Worm (Caenorhabditis elegans) whole organism, young adult: ENCODE measurements around the gene T05H10.1.

Experiments
- B0019.2 ChIP-seq: fragments of 200-800 bp; sonication (Bioruptor generic); conservative IDR thresholded peaks from 2 replicates; pipeline ENCODE4 v1.3.6; 2022; ENCODE audit warnings: missing genetic modification reagents, missing genetic modification characterization, missing compliant biosample characterization
- F10E7.11 ChIP-seq: sonication (generic microtip); optimal IDR thresholded peaks from 2 replicates; lab custom pipeline; 2017; ENCODE audit warnings: mild to moderate bottlenecking, missing genetic modification characterization, moderate library complexity, missing compliant biosample characterization
- F22D6.2 ChIP-seq: sonication (generic microtip); optimal IDR thresholded peaks from 2 replicates; lab custom pipeline; 2016; ENCODE audit warnings: mild to moderate bottlenecking, missing genetic modification characterization, missing compliant biosample characterization
- F49E8.2 ChIP-seq: sonication (generic microtip); optimal IDR thresholded peaks from 3 replicates; lab custom pipeline; 2017; ENCODE audit warnings: missing genetic modification characterization, mild to moderate bottlenecking, missing compliant biosample characterization, antibody characterized with exemption, moderate library complexity; ENCODE audit not compliant: insufficient read depth
- F55B11.4 ChIP-seq: sonication (generic microtip); optimal IDR thresholded peaks from 2 replicates; lab custom pipeline; 2016; ENCODE audit warnings: missing compliant biosample characterization, missing genetic modification characterization, borderline replicate concordance; ENCODE audit not compliant: insufficient read depth
- K11D2.4 ChIP-seq: fragments of 200-800 bp; sonication (Bioruptor generic); IDR thresholded peaks from 2 replicates; pipeline ENCODE4 v1.3.6; 2022; ENCODE audit warnings: missing genetic modification reagents, missing genetic modification characterization, missing compliant biosample characterization
- T26A5.8 ChIP-seq: sonication (generic microtip); optimal IDR thresholded peaks from 2 replicates; lab custom pipeline; 2016; ENCODE audit warnings: missing genetic modification characterization, missing compliant biosample characterization
- Y56A3A.18 ChIP-seq: fragments of 200-800 bp; sonication (Bioruptor generic); IDR thresholded peaks from 2 replicates; pipeline ENCODE4 v1.3.6; 2022; ENCODE audit warnings: missing genetic modification reagents, missing genetic modification characterization, missing compliant biosample characterization
- Y67H2A.10 ChIP-seq: fragments of 200-800 bp; sonication (Bioruptor generic); conservative IDR thresholded peaks from 2 replicates; pipeline ENCODE4 v1.3.6; 2022; ENCODE audit warnings: missing genetic modification reagents, missing genetic modification characterization, missing compliant biosample characterization
- Y95B8A.8 ChIP-seq: fragments of 200-800 bp; sonication (Bioruptor generic); IDR thresholded peaks from 2 replicates; pipeline ENCODE4 v1.3.6; 2022; ENCODE audit warnings: missing genetic modification reagents, missing genetic modification characterization, missing compliant biosample characterization
- aptf-2 ChIP-seq: fragments of 200-800 bp; sonication (Bioruptor generic); conservative IDR thresholded peaks from 2 replicates; pipeline ENCODE4 v1.3.6; 2022; ENCODE audit warnings: missing genetic modification reagents, missing genetic modification characterization, missing compliant biosample characterization
- athp-1 ChIP-seq: sonication (generic microtip); optimal IDR thresholded peaks from 2 replicates; lab custom pipeline; 2017; ENCODE audit warnings: mild to moderate bottlenecking, missing genetic modification characterization, missing compliant biosample characterization
- attf-5 ChIP-seq: fragments of 200-800 bp; sonication (Bioruptor generic); optimal IDR thresholded peaks from 2 replicates; lab custom pipeline; 2018; ENCODE audit warnings: mild to moderate bottlenecking, missing genetic modification characterization, missing compliant biosample characterization
- attf-6 ChIP-seq: fragments of 200-800 bp; sonication (Bioruptor generic); IDR thresholded peaks from 2 replicates; pipeline ENCODE4 v1.3.6; 2022; ENCODE audit warnings: missing genetic modification reagents, missing genetic modification characterization, missing compliant biosample characterization
- ceh-27 ChIP-seq: fragments of 200-800 bp; sonication (Bioruptor generic); optimal IDR thresholded peaks from 2 replicates; lab custom pipeline; 2018; ENCODE audit warnings: mild to moderate bottlenecking, missing genetic modification characterization, moderate library complexity, missing compliant biosample characterization
- chd-7 ChIP-seq: sonication (generic microtip); optimal IDR thresholded peaks from 2 replicates; lab custom pipeline; 2016; ENCODE audit warnings: mild to moderate bottlenecking, missing genetic modification characterization, moderate library complexity, missing compliant biosample characterization
- dpl-1 ChIP-seq: fragments of 150-350 bp; optimal IDR thresholded peaks from 2 replicates; lab custom pipeline; 2014; ENCODE audit warnings: missing biosample characterization, missing genetic modification reagents, missing genetic modification characterization
- gei-17 ChIP-seq: fragments of 200-800 bp; sonication (Bioruptor generic); optimal IDR thresholded peaks from 2 replicates; lab custom pipeline; 2018; ENCODE audit warnings: mild to moderate bottlenecking, missing genetic modification characterization, missing compliant biosample characterization
- hrde-1 ChIP-seq: sonication (generic microtip); optimal IDR thresholded peaks from 2 replicates; lab custom pipeline; 2016; ENCODE audit warnings: missing genetic modification characterization, mild to moderate bottlenecking, missing compliant biosample characterization, moderate library complexity, missing genotype, missing genetic modification reagents, borderline replicate concordance
- hsf-1 ChIP-seq: fragments of 200-800 bp; sonication (Bioruptor generic); IDR thresholded peaks from 2 replicates; pipeline ENCODE4 v1.3.6; 2022; ENCODE audit warnings: missing genetic modification reagents, missing genetic modification characterization, missing compliant biosample characterization
- let-526 ChIP-seq: fragments of 200-800 bp; sonication (Bioruptor generic); IDR thresholded peaks from 2 replicates; pipeline ENCODE4 v1.3.6; 2022; ENCODE audit warnings: missing genetic modification reagents, missing genetic modification characterization, missing compliant biosample characterization
- let-607 ChIP-seq, 2 experiments: fragments of 200-800 bp in 1 of 2; sonication (Bioruptor generic) in 1 of 2; sonication (generic microtip) in 1 of 2; optimal IDR thresholded peaks; 2 replicates each; lab custom pipeline; 2016 to 2018; ENCODE audit warnings: mild to moderate bottlenecking in 2 of 2, missing compliant biosample characterization in 2 of 2, missing genetic modification characterization in 2 of 2, moderate library complexity in 2 of 2, missing genotype in 1 of 2
- lin-40 ChIP-seq: sonication (generic microtip); optimal IDR thresholded peaks from 2 replicates; lab custom pipeline; 2016; ENCODE audit warnings: missing genetic modification characterization, mild to moderate bottlenecking, missing compliant biosample characterization, missing genotype, missing genetic modification reagents
- lin-54 ChIP-seq: fragments of 200-800 bp; sonication (Bioruptor generic); optimal IDR thresholded peaks from 2 replicates; lab custom pipeline; 2018; ENCODE audit warnings: mild to moderate bottlenecking, missing genetic modification characterization, missing compliant biosample characterization
- lir-1 ChIP-seq: fragments of 200-800 bp; sonication (Bioruptor generic); conservative IDR thresholded peaks from 2 replicates; pipeline ENCODE4 v1.3.6; 2022; ENCODE audit warnings: missing genetic modification reagents, missing genetic modification characterization, missing compliant biosample characterization
- madf-3 ChIP-seq: fragments of 200-800 bp; sonication (Bioruptor generic); IDR thresholded peaks from 2 replicates; pipeline ENCODE4 v1.3.6; 2022; ENCODE audit warnings: missing genetic modification reagents, missing genetic modification characterization, missing compliant biosample characterization
- madf-6 ChIP-seq: fragments of 200-800 bp; sonication (Bioruptor generic); IDR thresholded peaks from 2 replicates; pipeline ENCODE4 v1.3.6; 2022; ENCODE audit warnings: missing genetic modification reagents, missing genetic modification characterization, missing compliant biosample characterization
- madf-8 ChIP-seq: fragments of 200-800 bp; sonication (Bioruptor generic); conservative IDR thresholded peaks from 2 replicates; pipeline ENCODE4 v1.3.6; 2022; ENCODE audit warnings: missing genetic modification reagents, missing genetic modification characterization, missing compliant biosample characterization
- nfya-1 ChIP-seq: sonication (generic microtip); optimal IDR thresholded peaks from 2 replicates; lab custom pipeline; 2017; ENCODE audit warnings: antibody characterized with exemption, missing compliant biosample characterization, missing genetic modification characterization, borderline replicate concordance; ENCODE audit not compliant: insufficient read depth
- nfya-2 ChIP-seq: fragments of 200-800 bp; sonication (Bioruptor generic); IDR thresholded peaks from 2 replicates; pipeline ENCODE4 v1.3.6; 2022; ENCODE audit warnings: missing genetic modification reagents, missing genetic modification characterization, missing compliant biosample characterization
- nhr-179 ChIP-seq: sonication (generic microtip); optimal IDR thresholded peaks from 2 replicates; lab custom pipeline; 2016; ENCODE audit warnings: mild to moderate bottlenecking, missing genetic modification characterization, missing compliant biosample characterization
- sdz-38 ChIP-seq: sonication (generic microtip); optimal IDR thresholded peaks from 2 replicates; lab custom pipeline; 2016; ENCODE audit warnings: missing genotype, missing genetic modification characterization, missing compliant biosample characterization
- snpc-4 ChIP-seq, 5 experiments: fragments of 150-350 bp in 1 of 5; sonication (generic microtip) in 4 of 5; optimal IDR thresholded peaks; 2 replicates each; lab custom pipeline; 2014 to 2018; ENCODE audit warnings: missing genetic modification characterization in 5 of 5, missing biosample characterization in 3 of 5, antibody characterized with exemption in 2 of 5, mild to moderate bottlenecking in 2 of 5, missing compliant biosample characterization in 2 of 5, missing genotype in 2 of 5, moderate library complexity in 2 of 5, missing genetic modification reagents in 1 of 5
- tbp1 ChIP-seq: fragments of 200-800 bp; sonication (Bioruptor generic); optimal IDR thresholded peaks from 2 replicates; lab custom pipeline; 2018; ENCODE audit warnings: mild to moderate bottlenecking, missing genetic modification characterization, missing compliant biosample characterization
- tlf-1 ChIP-seq: fragments of 200-800 bp; sonication (Bioruptor generic); optimal IDR thresholded peaks from 2 replicates; lab custom pipeline; 2018; ENCODE audit warnings: mild to moderate bottlenecking, missing genetic modification characterization, missing compliant biosample characterization
- unc-62 ChIP-seq: fragments of 150-350 bp; optimal IDR thresholded peaks from 2 replicates; lab custom pipeline; 2014; ENCODE audit warnings: missing biosample characterization, missing genetic modification reagents, missing genetic modification characterization
- zfh-2 ChIP-seq: fragments of 200-800 bp; sonication (Bioruptor generic); conservative IDR thresholded peaks from 2 replicates; pipeline ENCODE4 v1.3.6; 2022; ENCODE audit warnings: missing genetic modification reagents, missing genetic modification characterization, missing compliant biosample characterization
- ztf-18 ChIP-seq: sonication (generic microtip); optimal IDR thresholded peaks from 2 replicates; lab custom pipeline; 2016; ENCODE audit warnings: missing genotype, mild to moderate bottlenecking, missing genetic modification characterization, missing compliant biosample characterization
- ztf-25 ChIP-seq: fragments of 200-800 bp; sonication (Bioruptor generic); IDR thresholded peaks from 2 replicates; pipeline ENCODE4 v1.3.6; 2022; ENCODE audit warnings: missing genetic modification reagents, missing genetic modification characterization, missing compliant biosample characterization
- ztf-6 ChIP-seq: fragments of 200-800 bp; sonication (Bioruptor generic); IDR thresholded peaks from 2 replicates; pipeline ENCODE4 v1.3.6; 2022; ENCODE audit warnings: missing genetic modification reagents, missing genetic modification characterization, missing compliant biosample characterization

T05H10.1 gene

DNA sequence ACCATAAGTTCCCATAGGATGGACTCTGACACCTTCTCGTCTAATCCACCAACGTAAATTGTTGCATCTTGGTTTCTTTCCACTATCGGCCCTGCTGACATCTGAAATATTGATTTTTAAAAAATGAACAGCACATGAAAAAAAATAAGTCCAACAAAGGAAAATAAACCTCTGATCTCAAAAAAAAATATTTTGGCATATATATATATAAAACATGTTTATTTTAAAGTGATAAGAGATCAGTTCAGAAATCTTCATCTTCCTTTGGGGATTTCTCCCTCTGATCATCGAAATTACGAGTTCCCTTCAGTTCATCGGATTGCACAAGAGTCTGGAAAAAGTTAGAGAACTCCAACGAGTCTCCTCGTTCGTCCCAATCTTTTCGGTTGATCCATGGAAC is 6.7 kb upstream of the T05H10.1 start, which contains the start of gene sap-49 (continued):
- TF ChIP-seq nfya-2 (GFP tag; lab: Robert Waterston, UW): no peak
- TF ChIP-seq lir-1: no peak

DNA sequence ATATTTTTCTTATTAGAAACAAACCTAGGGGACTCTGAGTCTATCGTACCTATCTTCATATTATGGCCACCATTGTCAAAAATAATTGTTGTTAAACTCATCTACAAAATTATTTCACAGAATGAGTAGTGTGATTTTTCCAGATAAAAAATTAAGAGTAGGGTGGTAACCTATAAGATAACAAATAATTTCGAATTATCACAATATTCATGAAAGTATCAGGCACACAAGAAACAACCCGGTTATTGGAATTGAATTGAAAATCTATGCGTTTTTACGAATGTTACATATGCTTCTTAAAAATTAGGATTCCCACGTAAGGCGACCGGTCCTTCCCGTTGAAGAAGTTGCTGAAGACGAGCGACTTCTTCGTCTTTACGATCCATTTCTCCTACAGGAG is 5.1 kb upstream of the T05H10.1 start, which contains the start of gene arp-6:
Gene arp-6, minus strand, starts transcription at position 101 of the 400 bp plus-strand sequence.
- TF ChIP-seq nfya-1 (tag; lab: Kevin White, UChicago): no peak
- TF ChIP-seq, all 124 proteins: peak for 0

DNA sequence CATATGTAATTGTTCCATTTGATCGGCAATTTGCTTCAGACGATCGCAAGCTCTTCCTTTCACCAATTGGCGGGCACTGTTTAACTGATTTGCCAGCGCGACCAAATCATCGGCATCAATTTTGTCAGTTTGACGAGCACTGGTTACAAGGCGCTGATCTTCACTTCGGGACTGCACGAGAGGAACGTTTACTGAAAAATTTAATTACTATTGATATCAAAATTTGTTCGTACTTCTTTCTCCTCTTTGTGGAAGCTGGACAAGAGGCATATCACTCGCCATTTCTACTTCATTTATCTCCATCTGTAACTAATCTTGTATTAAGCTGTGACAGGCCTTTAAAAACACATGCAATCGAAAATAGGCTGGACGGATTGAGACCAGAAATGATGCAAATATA is 4.5 kb upstream of the T05H10.1 start, which contains the start of gene C08B11.9:
Gene C08B11.9, minus strand, starts transcription at position 307 of the 400 bp plus-strand sequence.
- TF ChIP-seq tlf-1 (GFP tag; lab: Kevin White, UChicago) (peak; percentile 20), T26A5.8 (tag; lab: Kevin White, UChicago) (no peak), chd-7 (tag; lab: Kevin White, UChicago) (peak; percentile 27), F49E8.2 (tag; lab: Kevin White, UChicago) (peak; percentile 38), B0019.2 (GFP tag; lab: Robert Waterston, UW) (no peak), madf-6 (GFP tag; lab: Robert Waterston, UW) (peak; percentile 53)

- TF ChIP-seq nfya-2 (GFP tag; lab: Robert Waterston, UW) (no peak), attf-6 (no peak), ceh-27 (GFP tag; lab: Kevin White, UChicago) (peak; percentile 64), hsf-1 (GFP tag; lab: Robert Waterston, UW) (no peak), hrde-1 (tag; lab: Kevin White, UChicago) (no peak), madf-8 (peak; percentile 32; the same call in 1 of the 2 replicates), madf-3 (peak; percentile 61; the same call in 1 of the 2 replicates), F10E7.11 (tag; lab: Kevin White, UChicago) (no peak), lin-54 (GFP tag; lab: Kevin White, UChicago) (peak; percentile 72), aptf-2 (GFP tag; lab: Robert Waterston, UW) (peak; percentile 31; the same call in 1 of the 2 replicates), zfh-2 (GFP tag; lab: Robert Waterston, UW) (no peak), gei-17 (GFP tag; lab: Kevin White, UChicago) (no peak), Y95B8A.8 (GFP tag; lab: Robert Waterston, UW) (no peak), unc-62 (GFP tag; lab: Kevin White, UChicago) (no peak), sdz-38 (tag; lab: Kevin White, UChicago) (no peak), Y67H2A.10 (GFP tag; lab: Robert Waterston, UW) (0 out of 2 replicates have a peak, but pooled peaks have one; percentile 22), nhr-179 (no peak), let-607 (tag; optimal IDR thresholded peaks at IDR 0.05; lab: Kevin White, UChicago) (no peak), F55B11.4 (tag; lab: Kevin White, UChicago) (no peak), Y56A3A.18 (GFP tag; lab: Robert Waterston, UW) (no peak), ztf-18 (tag; lab: Kevin White, UChicago) (peak; percentile 59), dpl-1 (GFP tag; lab: Kevin White, UChicago) (peak; percentile 21), athp-1 (tag; lab: Kevin White, UChicago) (peak; percentile 54), lin-40 (tag; lab: Kevin White, UChicago) (peak; percentile 16), ztf-25 (GFP tag; lab: Robert Waterston, UW) (0 out of 2 replicates have a peak, but pooled peaks have one; percentile 29), attf-5 (peak; percentile 87), madf-6 (GFP tag; lab: Robert Waterston, UW) (peak; percentile 61), ztf-6 (GFP tag; lab: Robert Waterston, UW) (no peak), F22D6.2 (tag; lab: Kevin White, UChicago) (no peak), tbp1 (peak; percentile 44), F49E8.2 (tag; lab: Kevin White, UChicago) (no peak), snpc-4 (GFP tag; optimal IDR thresholded peaks at IDR 0.05; lab: Kevin White, UChicago) (no peak), snpc-4 (tag; optimal IDR thresholded peaks at IDR 0.05; lab: Kevin White, UChicago) (peak; percentile 24 to 40 (median 29)), let-526 (GFP tag; lab: Robert Waterston, UW) (no peak), K11D2.4 (GFP tag; lab: Robert Waterston, UW) (no peak)
Measured at ce11 chrII:8039416-8039815, 3.0 kb upstream of the T05H10.1 start, which contains the start of the genes ubh-4 and algn-6. Gene ubh-4, minus strand, starts transcription at chrII:8039597. Gene algn-6, plus strand, starts transcription at chrII:8039802.
